Worm (Caenorhabditis elegans) whole organism, midembryonic: Measurements from ENCODE around the gene cut-2.

ENCODE experiments used
- T22C8.4 ChIP-seq: fragments of 200-800 bp; sonication (Bioruptor generic); IDR thresholded peaks from 2 replicates; pipeline ENCODE4 v1.3.6; 2022; ENCODE audit warnings: missing genetic modification characterization, missing compliant biosample characterization
- cog-1 ChIP-seq: sonication (generic microtip); optimal IDR thresholded peaks from 2 replicates; lab custom pipeline; 2016; ENCODE audit warnings: missing genetic modification characterization, missing compliant biosample characterization
- flt-1 ChIP-seq: fragments of 200-800 bp; sonication (Bioruptor generic); IDR thresholded peaks from 2 replicates; pipeline ENCODE4 v1.3.6; 2022; ENCODE audit warnings: missing genetic modification characterization, missing compliant biosample characterization
- med-1 ChIP-seq: sonication (generic microtip); optimal IDR thresholded peaks from 2 replicates; lab custom pipeline; 2017; ENCODE audit warnings: missing genetic modification characterization, mild to moderate bottlenecking, missing compliant biosample characterization, antibody characterized with exemption, missing genetic modification reagents; ENCODE audit not compliant: insufficient read depth
- ref-1 ChIP-seq: fragments of 200-800 bp; sonication (Bioruptor generic); conservative IDR thresholded peaks from 2 replicates; pipeline ENCODE4 v1.3.6; 2022; ENCODE audit warnings: missing genetic modification reagents, missing genetic modification characterization, missing compliant biosample characterization
- tab-1 ChIP-seq: fragments of 200-800 bp; sonication (Bioruptor generic); IDR thresholded peaks from 2 replicates; pipeline ENCODE4 v1.3.6; 2022; ENCODE audit warnings: missing genetic modification characterization, missing compliant biosample characterization
- ztf-23 ChIP-seq: fragments of 200-800 bp; sonication (Bioruptor generic); IDR thresholded peaks from 2 replicates; pipeline ENCODE4 v1.3.6; 2022; ENCODE audit warnings: missing genetic modification reagents, missing genetic modification characterization, missing compliant biosample characterization
- ztf-29 ChIP-seq: fragments of 200-800 bp; sonication (Bioruptor generic); IDR thresholded peaks from 2 replicates; pipeline ENCODE4 v1.3.6; 2022; ENCODE audit warnings: missing genetic modification reagents, missing genetic modification characterization, missing compliant biosample characterization

DNA sequence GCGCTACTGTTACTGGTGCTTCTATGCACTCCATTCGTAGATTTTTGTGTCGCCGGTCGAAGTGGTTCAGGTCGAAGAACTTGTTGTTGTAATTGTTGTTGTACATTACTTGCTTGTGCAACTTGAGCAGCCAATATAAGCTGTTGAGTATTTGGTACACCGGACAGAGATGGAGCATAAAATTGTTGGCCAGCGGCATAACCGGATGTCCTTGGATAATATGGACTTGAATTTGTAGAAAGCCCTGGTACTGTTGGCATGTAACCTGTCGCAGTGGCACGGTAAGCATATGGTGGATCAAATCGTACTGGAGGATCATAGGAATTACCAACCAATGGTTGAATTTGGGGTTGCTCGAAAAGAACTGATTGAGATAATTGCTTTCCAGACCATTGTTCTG, 25.8 kb upstream of the cut-2 start:
- no peak for TF ChIP-seq ztf-23 (GFP tag; lab: Robert Waterston, UW)
- no peak for TF ChIP-seq T22C8.4
- no peak for TF ChIP-seq flt-1 (GFP tag; lab: Robert Waterston, UW)
- no peak for TF ChIP-seq cog-1
- TF ChIP-seq med-1 (GFP tag; lab: Kevin White, UChicago): no peak
- no peak for TF ChIP-seq ref-1 (GFP tag; lab: Robert Waterston, UW)
- no peak for TF ChIP-seq tab-1 (GFP tag; lab: Robert Waterston, UW)
- no peak for TF ChIP-seq ztf-29
